Worm (Caenorhabditis elegans): Measurements from ENCODE around the gene C06A8.6.

ce11 chrII:7778273-7778672, 6.0 kb downstream of the C06A8.6 start:
- TF ChIP-seq daf-8 (GFP tag; IDR thresholded peaks at IDR 0.05) (no peak), ama-1 (optimal IDR thresholded peaks at IDR 0.05) (no peak), daf-12 (tag; optimal IDR thresholded peaks at IDR 0.05) (no peak), unc-62 (GFP tag; optimal IDR thresholded peaks at IDR 0.05 in 1 of 2) (no peak), unc-62 (tag; optimal IDR thresholded peaks at IDR 0.05) (no peak), unc-39 (tag; optimal IDR thresholded peaks at IDR 0.05) (no peak), jun-1 (tag; optimal IDR thresholded peaks at IDR 0.05) (no peak), Y5F2A.4 (GFP tag; optimal IDR thresholded peaks at IDR 0.05) (no peak), lir-3 (tag; optimal IDR thresholded peaks at IDR 0.05) (no peak), dmd-6 (GFP tag; IDR thresholded peaks at IDR 0.05) (no peak), R02D3.7 (tag; optimal IDR thresholded peaks at IDR 0.05) (no peak)

Measured in whole organism, L4 larva.